Fruit fly (Drosophila melanogaster): ENCODE results near the gene Myc.

Gene Myc

DNA sequence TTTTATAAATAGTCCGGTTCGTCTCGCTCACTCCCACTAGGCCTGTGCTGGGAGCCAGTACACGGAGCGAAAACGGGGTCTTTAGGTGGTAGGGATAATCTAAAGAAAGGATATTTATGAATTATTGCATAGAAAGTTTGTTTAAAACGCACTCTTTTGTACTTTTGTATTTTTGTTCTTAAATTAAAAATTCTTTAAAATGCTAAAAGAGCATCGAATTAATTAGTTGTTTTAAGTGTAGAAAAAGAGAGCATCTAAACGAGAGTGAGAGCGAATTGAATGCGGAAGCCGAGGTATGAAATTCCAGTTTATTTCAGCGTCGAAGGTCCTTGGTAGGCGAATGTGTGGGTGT is 54.6 kb downstream of the Myc start (continued):
- TF ChIP-seq cas (GFP tag; IDR thresholded peaks at IDR 0.05) (no peak), CG11085 (GFP tag; IDR thresholded peaks at IDR 0.05) (0 out of 2 replicates have a peak, but pooled peaks have one; percentile 26), CG17612 (GFP tag; IDR thresholded peaks at IDR 0.05) (no peak), ems (GFP tag; optimal IDR thresholded peaks at IDR 0.05) (peak; percentile 43), CG3407 (GFP tag; optimal IDR thresholded peaks at IDR 0.05) (peak; percentile 75), dm (GFP tag; optimal IDR thresholded peaks at IDR 0.05) (peak; percentile 63), Doc2 (GFP tag; IDR thresholded peaks at IDR 0.05) (no peak), kah (GFP tag; optimal IDR thresholded peaks at IDR 0.05) (no peak), CG12219 (GFP tag; optimal IDR thresholded peaks at IDR 0.05) (no peak), nmo (GFP tag; optimal IDR thresholded peaks at IDR 0.05) (peak; percentile 82), Atf-2 (GFP tag; optimal IDR thresholded peaks at IDR 0.05) (peak; percentile 79), HLHmδ (GFP tag; optimal IDR thresholded peaks at IDR 0.05) (no peak), nerfin-2 (GFP tag; IDR thresholded peaks at IDR 0.05; ENCODE audit: partially characterized antibody) (no peak), CG30020 (tag; optimal IDR thresholded peaks at IDR 0.05) (no peak), CG30403 (GFP tag; optimal IDR thresholded peaks at IDR 0.05) (peak; percentile 85), Sox100B (GFP tag; optimal IDR thresholded peaks at IDR 0.05) (peak; percentile 4), NK7.1 (GFP tag; optimal IDR thresholded peaks at IDR 0.05) (peak; percentile 17), chm (GFP tag; IDR thresholded peaks at IDR 0.05) (peak; percentile 84), yki (optimal IDR thresholded peaks at IDR 0.05) (no peak), hkb (optimal IDR thresholded peaks at IDR 0.05) (no peak), hkb (GFP tag; IDR thresholded peaks at IDR 0.05) (peak; percentile 63), Bgb (GFP tag; IDR thresholded peaks at IDR 0.05; ENCODE audit: partially characterized antibody) (no peak), CG31365 (tag; optimal IDR thresholded peaks at IDR 0.05) (no peak), zen2 (GFP tag; IDR thresholded peaks at IDR 0.05; ENCODE audit: partially characterized antibody) (no peak), ro (GFP tag; IDR thresholded peaks at IDR 0.05) (peak; percentile 42), Dll (GFP tag; IDR thresholded peaks at IDR 0.05; ENCODE audit: partially characterized antibody) (no peak), CG12155 (GFP tag; optimal IDR thresholded peaks at IDR 0.05) (peak; percentile 75), CG10959 (GFP tag; IDR thresholded peaks at IDR 0.05) (peak; percentile 82), CG2678 (tag; optimal IDR thresholded peaks at IDR 0.05) (peak; percentile 46), org-1 (GFP tag; optimal IDR thresholded peaks at IDR 0.05) (peak; percentile 79), cato (GFP tag; optimal IDR thresholded peaks at IDR 0.05; ENCODE audit: borderline replicate concordance) (peak; percentile 48), row (GFP tag; IDR thresholded peaks at IDR 0.05) (peak; percentile 82), CG4328 (GFP tag; optimal IDR thresholded peaks at IDR 0.05) (no peak), CG8290 (GFP tag; optimal IDR thresholded peaks at IDR 0.05) (peak; percentile 54), CG8290 (tag; optimal IDR thresholded peaks at IDR 0.05) (peak; percentile 22 to 35), abd-A (tag; optimal IDR thresholded peaks at IDR 0.05) (no peak), CG17829 (tag; optimal IDR thresholded peaks at IDR 0.05) (peak; percentile 91), CG3726 (GFP tag; IDR thresholded peaks at IDR 0.05) (peak; percentile 71; the same call in 2 of the 3 replicates), CG6272 (GFP tag; IDR thresholded peaks at IDR 0.05) (peak; percentile 54), CG4854 (GFP tag; optimal IDR thresholded peaks at IDR 0.05) (peak; percentile 4), dpn (GFP tag; optimal IDR thresholded peaks at IDR 0.05) (peak; percentile 74 to 81), CG8478 (optimal IDR thresholded peaks at IDR 0.05) (no peak), seq (GFP tag; IDR thresholded peaks at IDR 0.05) (peak; percentile 42), CG4617 (GFP tag; optimal IDR thresholded peaks at IDR 0.05; ENCODE audit: borderline replicate concordance) (peak; percentile 53), al (GFP tag; IDR thresholded peaks at IDR 0.05) (0 out of 2 replicates have a peak, but pooled peaks have one; percentile 38), zen (tag; optimal IDR thresholded peaks at IDR 0.05) (peak; percentile 92), Xbp1 (GFP tag; optimal IDR thresholded peaks at IDR 0.05) (peak; percentile 84), CG7987 (GFP tag; optimal IDR thresholded peaks at IDR 0.05) (no peak), sima (GFP tag; optimal IDR thresholded peaks at IDR 0.05) (no peak), CG1024 (GFP tag; IDR thresholded peaks at IDR 0.05) (peak; percentile 67; the same call in 1 of the 2 replicates), sens (GFP tag) (peak; percentile 98), CG10462 (GFP tag; optimal IDR thresholded peaks at IDR 0.05) (peak; percentile 72), CG11398 (GFP tag; optimal IDR thresholded peaks at IDR 0.05) (peak; percentile 10)
